Worm (Caenorhabditis elegans) whole organism, late embryonic: ENCODE results near the gene pals-21.

ENCODE experiments used
- F13H6.1 ChIP-seq: sonication (generic microtip); optimal IDR thresholded peaks from 2 replicates; lab custom pipeline; 2016; ENCODE audit warnings: missing genetic modification characterization, missing compliant biosample characterization
- ama-1 ChIP-seq: fragments of 150-350 bp; optimal IDR thresholded peaks from 2 replicates; lab custom pipeline; 2014
- pax-1 ChIP-seq: fragments of 150-350 bp; optimal IDR thresholded peaks from 2 replicates; lab custom pipeline; 2014; ENCODE audit warnings: missing biosample characterization, missing genetic modification characterization

DNA sequence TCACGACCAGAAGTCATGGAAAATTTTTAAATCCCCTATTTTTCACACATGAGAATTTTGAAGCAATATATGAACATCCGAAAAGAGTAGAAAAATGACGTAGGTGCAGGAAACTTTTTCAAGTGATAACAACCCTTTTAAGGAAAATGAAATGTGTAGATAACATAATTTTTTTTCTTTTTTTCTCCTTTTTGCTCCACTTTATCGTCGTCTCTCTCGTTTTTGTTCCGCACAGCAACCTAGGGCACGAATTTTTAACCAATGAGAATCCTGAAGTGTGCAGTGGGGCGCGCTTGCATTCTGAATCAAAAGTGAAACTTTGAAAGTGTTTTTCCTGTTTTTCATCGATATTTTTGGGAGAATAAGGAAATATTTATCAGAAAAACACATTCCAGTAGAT, 12.3 kb upstream of the pals-21 start:
- TF ChIP-seq pax-1 (no peak), ama-1 (no peak), F13H6.1 (tag; lab: Kevin White, UChicago) (no peak)
